Fruit fly (Drosophila melanogaster) whole organism, embryonic: ENCODE data around the gene Pss.

Experiments
- ATbp ChIP-seq: fragments of 200-800 bp; sonication (Bioruptor generic); optimal IDR thresholded peaks from 2 replicates; lab custom pipeline; 2017; ENCODE audit warnings: missing biosample characterization, mild to moderate bottlenecking, missing genetic modification characterization, missing genetic modification reagents
- BtbVII ChIP-seq: fragments of 200-800 bp; sonication (Bioruptor generic); optimal IDR thresholded peaks from 3 replicates; lab custom pipeline; 2017; ENCODE audit warnings: missing biosample characterization, mild to moderate bottlenecking, missing genetic modification characterization
- CG10431 ChIP-seq: fragments of 200-800 bp; sonication (Bioruptor generic); optimal IDR thresholded peaks from 3 replicates; lab custom pipeline; 2018; ENCODE audit warnings: missing biosample characterization, mild to moderate bottlenecking, missing genetic modification characterization
- CG11560 ChIP-seq: fragments of 200-800 bp; sonication (Bioruptor generic); IDR thresholded peaks from 3 replicates; pipeline ENCODE4 v1.3.6; 2022; ENCODE audit warnings: missing biosample characterization, missing genetic modification characterization
- CG12071 ChIP-seq: fragments of 200-800 bp; sonication (Bioruptor generic); optimal IDR thresholded peaks from 3 replicates; lab custom pipeline; 2018; ENCODE audit warnings: missing biosample characterization, mild to moderate bottlenecking, missing genetic modification characterization
- CG15269 ChIP-seq: fragments of 200-800 bp; sonication (Bioruptor generic); optimal IDR thresholded peaks from 2 replicates; lab custom pipeline; 2018; ENCODE audit warnings: missing biosample characterization, mild to moderate bottlenecking, missing genetic modification characterization, moderate library complexity
- CG18599 ChIP-seq: fragments of 200-800 bp; sonication (Bioruptor generic); optimal IDR thresholded peaks from 3 replicates; lab custom pipeline; 2017; ENCODE audit warnings: missing biosample characterization, missing genetic modification characterization, mild to moderate bottlenecking, moderate library complexity, missing genetic modification reagents
- CG3163 ChIP-seq: fragments of 200-800 bp; sonication (Bioruptor generic); optimal IDR thresholded peaks from 3 replicates; lab custom pipeline; 2016; ENCODE audit warnings: missing biosample characterization, missing genetic modification characterization
- CG3726 ChIP-seq: fragments of 200-800 bp; sonication (Bioruptor generic); IDR thresholded peaks from 3 replicates; pipeline ENCODE4, ENCODE4 v1.3.6; 2022; ENCODE audit warnings: missing biosample characterization, missing genetic modification characterization
- CG7839 ChIP-seq: fragments of 200-800 bp; sonication (Bioruptor generic); optimal IDR thresholded peaks from 3 replicates; lab custom pipeline; 2018; ENCODE audit warnings: missing biosample characterization, mild to moderate bottlenecking, missing genetic modification characterization, moderate library complexity
- CG8089 ChIP-seq: fragments of 200-800 bp; sonication (Bioruptor generic); optimal IDR thresholded peaks from 3 replicates; lab custom pipeline; 2016; ENCODE audit warnings: missing biosample characterization, missing genetic modification characterization
- CG9817 ChIP-seq: fragments of 200-800 bp; sonication (Bioruptor generic); optimal IDR thresholded peaks from 2 replicates; lab custom pipeline; 2018; ENCODE audit warnings: missing biosample characterization, mild to moderate bottlenecking, missing genetic modification characterization, moderate library complexity
- CG9876 ChIP-seq: fragments of 200-800 bp; sonication (Bioruptor generic); optimal IDR thresholded peaks from 2 replicates; lab custom pipeline; 2016; ENCODE audit warnings: missing biosample characterization, missing genetic modification characterization
- D19A ChIP-seq: fragments of 200-800 bp; optimal IDR thresholded peaks from 3 replicates; lab custom pipeline; 2019; ENCODE audit warnings: missing biosample characterization, mild to moderate bottlenecking, missing genetic modification characterization, moderate library complexity
- Doc2 ChIP-seq: fragments of 200-800 bp; sonication (Bioruptor generic); IDR thresholded peaks from 2 replicates; pipeline ENCODE4 v1.3.6; 2022; ENCODE audit warnings: missing biosample characterization, missing genetic modification characterization
- GATAe ChIP-seq: fragments of 200-800 bp; sonication (Bioruptor generic); conservative IDR thresholded peaks from 2 replicates; pipeline ENCODE4 v1.3.6; 2022; ENCODE audit warnings: missing biosample characterization, missing genetic modification characterization
- HLH4C ChIP-seq: fragments of 200-800 bp; sonication (Bioruptor generic); IDR thresholded peaks from 3 replicates; pipeline ENCODE4 v1.3.6; 2022; ENCODE audit warnings: missing biosample characterization, missing genetic modification characterization; ENCODE audit not compliant: partially characterized antibody
- HLH54F ChIP-seq: fragments of 200-800 bp; sonication (Bioruptor generic); optimal IDR thresholded peaks from 3 replicates; lab custom pipeline; 2016; ENCODE audit warnings: missing biosample characterization, missing genetic modification characterization
- Hey ChIP-seq: fragments of 200-800 bp; sonication (Bioruptor generic); optimal IDR thresholded peaks from 3 replicates; lab custom pipeline; 2018; ENCODE audit warnings: missing biosample characterization, mild to moderate bottlenecking, missing genetic modification characterization
- Hr78 ChIP-seq, 2 experiments: fragments of 200-800 bp in 1 of 2; fragments of >200 bp in 1 of 2; sonication (Bioruptor generic) in 1 of 2; optimal IDR thresholded peaks; 2 replicates each; lab custom pipeline; 2017 to 2019; ENCODE audit warnings: missing biosample characterization in 2 of 2, missing genetic modification characterization in 2 of 2, mild to moderate bottlenecking in 1 of 2, moderate library complexity in 1 of 2
- Mad ChIP-seq: fragments of 200-800 bp; sonication (Bioruptor generic); optimal IDR thresholded peaks from 2 replicates; lab custom pipeline; 2016; ENCODE audit warnings: missing biosample characterization, missing genetic modification characterization
- Meics ChIP-seq: fragments of 200-800 bp; sonication (Bioruptor generic); optimal IDR thresholded peaks from 2 replicates; lab custom pipeline; 2017; ENCODE audit warnings: missing biosample characterization, mild to moderate bottlenecking, missing genetic modification characterization
- NK7.1 ChIP-seq: fragments of 200-800 bp; sonication (Bioruptor generic); optimal IDR thresholded peaks from 3 replicates; lab custom pipeline; 2016; ENCODE audit warnings: missing biosample characterization, missing genetic modification characterization
- Neu2 ChIP-seq: fragments of 200-800 bp; sonication (Bioruptor generic); optimal IDR thresholded peaks from 3 replicates; lab custom pipeline; 2016; ENCODE audit warnings: missing biosample characterization, missing genetic modification characterization, borderline replicate concordance
- Optix ChIP-seq: fragments of 200-800 bp; sonication (Bioruptor generic); IDR thresholded peaks from 3 replicates; pipeline ENCODE4 v1.3.6; 2022; ENCODE audit warnings: missing biosample characterization, missing genetic modification characterization
- Scr ChIP-seq: fragments of 200-800 bp; sonication (Bioruptor generic); IDR thresholded peaks from 2 replicates; pipeline ENCODE4 v1.3.6; 2022; ENCODE audit warnings: missing biosample characterization, missing genetic modification characterization; ENCODE audit not compliant: partially characterized antibody
- Tbp ChIP-seq: fragments of >200 bp; optimal IDR thresholded peaks from 2 replicates; lab custom pipeline; 2018; ENCODE audit warnings: missing biosample characterization, missing genetic modification characterization
- Vsx1 ChIP-seq: fragments of 200-800 bp; sonication (Bioruptor generic); optimal IDR thresholded peaks from 2 replicates; lab custom pipeline; 2017; ENCODE audit warnings: missing biosample characterization, mild to moderate bottlenecking, missing genetic modification characterization, missing genetic modification reagents
- abd-A ChIP-seq: fragments of 200-800 bp; sonication (Bioruptor generic); optimal IDR thresholded peaks from 3 replicates; lab custom pipeline; 2019; ENCODE audit warnings: missing biosample characterization, mild to moderate bottlenecking, missing genetic modification characterization, moderate library complexity
- al ChIP-seq: fragments of 200-800 bp; sonication (Bioruptor generic); IDR thresholded peaks from 2 replicates; pipeline ENCODE4 v1.3.6; 2022; ENCODE audit warnings: missing biosample characterization, missing genetic modification characterization
- az2 ChIP-seq: fragments of 200-800 bp; sonication (Bioruptor generic); optimal IDR thresholded peaks from 3 replicates; lab custom pipeline; 2016; ENCODE audit warnings: missing biosample characterization, missing genetic modification characterization
- btn ChIP-seq: fragments of 200-800 bp; sonication (Bioruptor generic); optimal IDR thresholded peaks from 2 replicates; lab custom pipeline; 2016; ENCODE audit warnings: missing biosample characterization, missing genetic modification characterization
- cg ChIP-seq: fragments of 200-800 bp; sonication (Bioruptor generic); optimal IDR thresholded peaks from 3 replicates; lab custom pipeline; 2019; ENCODE audit warnings: missing biosample characterization, mild to moderate bottlenecking, missing genetic modification characterization, moderate library complexity
- cwo ChIP-seq: fragments of 200-800 bp; sonication (Bioruptor generic); optimal IDR thresholded peaks from 3 replicates; lab custom pipeline; 2017; ENCODE audit warnings: missing biosample characterization, missing genetic modification characterization, mild to moderate bottlenecking, moderate library complexity, missing genetic modification reagents
- dmrt99B ChIP-seq: fragments of 200-800 bp; sonication (Bioruptor generic); optimal IDR thresholded peaks from 2 replicates; lab custom pipeline; 2018; ENCODE audit warnings: missing biosample characterization, mild to moderate bottlenecking, missing genetic modification characterization, moderate library complexity
- dpn ChIP-seq, 2 experiments: fragments of 200-800 bp; sonication (Bioruptor generic); optimal IDR thresholded peaks; 3 replicates each; lab custom pipeline; 2016; ENCODE audit warnings: missing biosample characterization in 2 of 2, missing genetic modification characterization in 2 of 2
- eve ChIP-seq, 2 experiments: fragments of >200 bp; optimal IDR thresholded peaks; 2 replicates each; lab custom pipeline; 2017; ENCODE audit warnings: missing biosample characterization in 2 of 2, missing genetic modification characterization in 2 of 2
- fd3F ChIP-seq: fragments of 200-800 bp; sonication (Bioruptor generic); optimal IDR thresholded peaks from 2 replicates; lab custom pipeline; 2018; ENCODE audit warnings: missing biosample characterization, mild to moderate bottlenecking, missing genetic modification characterization, moderate library complexity
- hkb ChIP-seq, 2 experiments: fragments of 200-800 bp in 1 of 2; fragments of >200 bp in 1 of 2; sonication (Bioruptor generic) in 1 of 2; IDR thresholded peaks in 1 of 2; optimal IDR thresholded peaks in 1 of 2; 2 replicates each; pipeline versions ENCODE4 v1.3.6 to Lab custom; 2017 to 2022; ENCODE audit warnings: missing biosample characterization in 1 of 2, missing genetic modification characterization in 1 of 2
- kay ChIP-seq: fragments of 200-800 bp; sonication (Bioruptor generic); optimal IDR thresholded peaks from 2 replicates; lab custom pipeline; 2016; ENCODE audit warnings: missing biosample characterization, missing genetic modification characterization
- odd ChIP-seq: fragments of 200-800 bp; sonication (Bioruptor generic); optimal IDR thresholded peaks from 2 replicates; lab custom pipeline; 2017; ENCODE audit warnings: missing biosample characterization, mild to moderate bottlenecking, missing genetic modification characterization
- phol ChIP-seq: fragments of 200-800 bp; sonication (Bioruptor generic); optimal IDR thresholded peaks from 3 replicates; lab custom pipeline; 2018; ENCODE audit warnings: missing biosample characterization, mild to moderate bottlenecking, missing genetic modification characterization, moderate library complexity
- repo ChIP-seq: fragments of 200-800 bp; sonication (Bioruptor generic); optimal IDR thresholded peaks from 2 replicates; lab custom pipeline; 2016; ENCODE audit warnings: missing biosample characterization, missing genetic modification characterization
- scrt ChIP-seq: fragments of 200-800 bp; sonication (Bioruptor generic); optimal IDR thresholded peaks from 2 replicates; lab custom pipeline; 2018; ENCODE audit warnings: missing biosample characterization, mild to moderate bottlenecking, missing genetic modification characterization, moderate library complexity
- stwl ChIP-seq: fragments of 200-800 bp; sonication (Bioruptor generic); optimal IDR thresholded peaks from 3 replicates; lab custom pipeline; 2018; ENCODE audit warnings: missing biosample characterization, mild to moderate bottlenecking, missing genetic modification characterization, moderate library complexity
- tap ChIP-seq: fragments of 200-800 bp; optimal IDR thresholded peaks from 3 replicates; lab custom pipeline; 2019; ENCODE audit warnings: missing biosample characterization, mild to moderate bottlenecking, missing genetic modification characterization, moderate library complexity
- tin ChIP-seq: fragments of 200-800 bp; sonication (Bioruptor generic); optimal IDR thresholded peaks from 3 replicates; lab custom pipeline; 2016; ENCODE audit warnings: missing biosample characterization, missing genetic modification characterization
- unc-4 ChIP-seq: fragments of 200-800 bp; sonication (Bioruptor generic); IDR thresholded peaks from 2 replicates; pipeline ENCODE4 v1.3.6; 2022; ENCODE audit warnings: missing biosample characterization, missing genetic modification characterization; ENCODE audit not compliant: partially characterized antibody
- zfh1 ChIP-seq: fragments of 200-800 bp; sonication (Bioruptor generic); IDR thresholded peaks from 3 replicates; pipeline ENCODE4 v1.3.6; 2022; ENCODE audit warnings: missing biosample characterization, missing genetic modification characterization

The Pss gene

DNA sequence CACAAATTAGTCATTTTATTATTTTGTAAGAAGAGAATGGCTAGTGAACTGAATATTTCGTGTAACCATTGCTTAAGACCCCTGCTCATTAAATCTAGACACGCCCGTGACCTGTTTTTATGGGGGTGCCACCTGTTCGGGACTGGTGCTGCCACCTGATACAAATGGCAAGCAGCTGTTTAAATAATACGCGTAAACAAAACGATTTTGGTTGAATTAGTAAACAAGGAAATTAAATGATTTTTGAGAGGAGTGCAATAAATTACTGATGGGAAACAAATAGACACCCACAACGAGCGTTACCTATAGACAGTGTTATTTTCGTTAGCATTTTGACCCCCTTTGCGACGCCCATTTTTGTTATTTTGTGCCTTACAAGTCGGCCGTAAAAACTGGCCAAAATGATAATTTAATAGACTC, 51.2 kb downstream of the Pss start (continued):
- TF ChIP-seq Mad (GFP tag; lab: Kevin White, UChicago) (peak; percentile 83), CG7839 (tag; lab: Kevin White, UChicago) (peak; percentile 85), eve (GFP tag; optimal IDR thresholded peaks at IDR 0.05; lab: Kevin White, UChicago) (no peak), Tbp (GFP tag; lab: Kevin White, UChicago) (no peak), CG8089 (peak; percentile 65), NK7.1 (peak; percentile 66), zfh1 (GFP tag; lab: Robert Waterston, UW) (no peak), HLH4C (GFP tag; lab: Robert Waterston, UW) (no peak), GATAe (GFP tag; lab: Robert Waterston, UW) (no peak), Hey (tag; lab: Kevin White, UChicago) (peak; percentile 37), Vsx1 (GFP tag; lab: Kevin White, UChicago) (peak; percentile 53), tap (tag; lab: Kevin White, UChicago) (peak; percentile 83), D19A (tag; lab: Kevin White, UChicago) (peak; percentile 82), dpn (GFP tag; optimal IDR thresholded peaks at IDR 0.05; lab: Kevin White, UChicago) (peak; percentile 89 to 94), Scr (GFP tag; lab: Robert Waterston, UW) (no peak), btn (GFP tag; lab: Kevin White, UChicago) (peak; percentile 19), abd-A (peak; percentile 94), CG9817 (tag; lab: Kevin White, UChicago) (peak; percentile 89), cwo (GFP tag; lab: Kevin White, UChicago) (peak; percentile 84), al (GFP tag; lab: Robert Waterston, UW) (no peak), fd3F (peak; percentile 78), Hr78 (GFP tag; optimal IDR thresholded peaks at IDR 0.05; lab: Kevin White, UChicago) (peak in 1 of 2 experiments; percentile 69), Neu2 (GFP tag; lab: Kevin White, UChicago) (no peak), az2 (GFP tag; lab: Kevin White, UChicago) (peak; percentile 90), CG11560 (tag; lab: Robert Waterston, UW) (no peak), ATbp (GFP tag; lab: Kevin White, UChicago) (peak; percentile 82), CG3163 (GFP tag; lab: Kevin White, UChicago) (peak; percentile 67), phol (tag; lab: Kevin White, UChicago) (peak; percentile 82), Optix (GFP tag; lab: Robert Waterston, UW) (no peak), cg (GFP tag; lab: Kevin White, UChicago) (no peak), repo (peak; percentile 81), stwl (peak; percentile 72), hkb (optimal IDR thresholded peaks at IDR 0.05; lab: Kevin White, UChicago) (no peak), hkb (GFP tag; IDR thresholded peaks at IDR 0.05; lab: Robert Waterston, UW) (no peak), tin (GFP tag; lab: Kevin White, UChicago) (peak; percentile 95), CG10431 (peak; percentile 33), HLH54F (GFP tag; lab: Kevin White, UChicago) (peak; percentile 94), CG18599 (GFP tag; lab: Kevin White, UChicago) (peak; percentile 92), dmrt99B (tag; lab: Kevin White, UChicago) (peak; percentile 84), Doc2 (no peak), CG9876 (GFP tag; lab: Kevin White, UChicago) (peak; percentile 82), odd (GFP tag; lab: Kevin White, UChicago) (peak; percentile 81), CG12071 (peak; percentile 81), unc-4 (no peak), kay (GFP tag; lab: Kevin White, UChicago) (peak; percentile 76), scrt (GFP tag; lab: Kevin White, UChicago) (peak; percentile 76), CG3726 (GFP tag; lab: Robert Waterston, UW) (no peak), CG15269 (tag; lab: Kevin White, UChicago) (peak; percentile 89), BtbVII (GFP tag; lab: Kevin White, UChicago) (peak; percentile 84), Meics (GFP tag; lab: Kevin White, UChicago) (peak; percentile 90)
